Fruit fly (Drosophila melanogaster): Measurements from ENCODE around the gene bai.

DNA sequence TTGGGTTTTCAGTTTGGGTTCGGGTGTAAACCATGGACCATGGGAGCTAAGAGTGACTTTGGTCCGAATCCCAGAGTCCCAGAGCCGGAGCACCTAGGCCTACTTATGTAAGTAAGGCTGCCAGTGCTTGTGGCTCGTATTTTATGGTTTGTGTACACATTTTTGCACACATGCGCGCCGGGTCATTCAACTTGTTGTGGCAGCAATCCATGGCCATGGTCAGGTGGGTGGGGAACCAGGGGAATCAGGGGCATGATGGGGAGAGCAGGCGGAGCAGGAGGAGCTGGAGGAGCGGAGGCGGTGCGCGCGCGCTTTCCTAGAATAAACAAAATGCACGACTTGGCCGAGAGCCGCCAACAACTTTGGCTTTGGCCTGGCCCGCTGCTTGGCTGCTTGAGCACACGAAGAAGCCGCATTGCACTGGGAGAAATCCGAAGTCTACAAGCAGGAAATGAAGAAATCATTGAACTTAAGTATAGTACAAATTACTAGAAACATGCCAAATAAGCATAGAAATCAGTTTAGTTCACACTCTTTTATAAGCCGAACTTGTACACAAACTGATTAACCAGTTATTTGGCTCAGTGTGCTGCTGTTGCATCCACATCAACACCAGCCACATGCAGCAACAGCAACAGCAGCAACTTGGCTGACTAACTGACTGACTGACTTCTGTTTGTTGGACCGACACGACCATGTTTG, 29.3 kb upstream of the bai start:
- TF ChIP-seq CG7045 (GFP tag; optimal IDR thresholded peaks at IDR 0.05) (no peak), Hr96 (GFP tag; optimal IDR thresholded peaks at IDR 0.05) (no peak)

Measured in whole organism, adult.